Worm (Caenorhabditis elegans) whole organism, midembryonic: ENCODE results near the gene Y71H2B.8.

Experiments
- T22C8.4 ChIP-seq: fragments of 200-800 bp; sonication (Bioruptor generic); IDR thresholded peaks from 2 replicates; pipeline ENCODE4 v1.3.6; 2022; ENCODE audit warnings: missing genetic modification characterization, missing compliant biosample characterization
- cog-1 ChIP-seq: sonication (generic microtip); optimal IDR thresholded peaks from 2 replicates; lab custom pipeline; 2016; ENCODE audit warnings: missing genetic modification characterization, missing compliant biosample characterization
- med-1 ChIP-seq: sonication (generic microtip); optimal IDR thresholded peaks from 2 replicates; lab custom pipeline; 2017; ENCODE audit warnings: missing genetic modification characterization, mild to moderate bottlenecking, missing compliant biosample characterization, antibody characterized with exemption, missing genetic modification reagents; ENCODE audit not compliant: insufficient read depth

DNA sequence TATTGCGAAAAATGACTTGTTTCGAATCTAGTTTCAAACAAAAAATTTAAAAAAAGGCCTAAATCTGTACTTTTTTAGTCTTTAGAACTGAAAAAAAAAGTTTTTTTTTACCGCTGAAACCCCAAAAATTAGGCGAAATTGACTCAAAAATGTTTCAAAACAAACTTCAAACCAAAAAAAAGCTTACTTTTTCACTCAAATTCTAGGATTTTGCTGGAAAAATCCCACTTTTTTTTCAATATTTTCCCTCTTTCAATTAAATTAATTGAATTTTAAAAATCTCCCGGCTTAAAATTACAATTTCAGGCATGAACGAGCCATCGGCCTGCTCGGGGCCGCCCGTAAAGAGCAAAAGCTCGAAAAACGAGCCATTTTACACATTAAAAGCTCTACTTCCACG is 18.7 kb downstream of the Y71H2B.8 start, which contains the start of gene mdt-19:
- TF ChIP-seq med-1 (no peak), T22C8.4 (GFP tag; lab: Robert Waterston, UW) (no peak), cog-1 (no peak)
